Worm (Caenorhabditis elegans) whole organism, early embryonic: ENCODE measurements around the gene Y53C12A.3.

ENCODE experiments used
- B0310.2 ChIP-seq: sonication (generic microtip); optimal IDR thresholded peaks from 2 replicates; lab custom pipeline; 2016; ENCODE audit warnings: mild to moderate bottlenecking, missing genetic modification characterization, missing compliant biosample characterization
- ama-1 ChIP-seq: fragments of 150-350 bp; optimal IDR thresholded peaks from 2 replicates; lab custom pipeline; 2014
- ceh-13 ChIP-seq: fragments of 200-800 bp; sonication (Bioruptor generic); optimal IDR thresholded peaks from 2 replicates; lab custom pipeline; 2018; ENCODE audit warnings: mild to moderate bottlenecking, missing genetic modification characterization, missing compliant biosample characterization
- ceh-36 ChIP-seq: sonication (generic microtip); optimal IDR thresholded peaks from 2 replicates; lab custom pipeline; 2016; ENCODE audit warnings: missing genetic modification characterization, inconsistent platforms, missing compliant biosample characterization
- hmbx-1 ChIP-seq: sonication (generic microtip); optimal IDR thresholded peaks from 2 replicates; lab custom pipeline; 2016; ENCODE audit warnings: mild to moderate bottlenecking, missing genetic modification characterization, missing compliant biosample characterization
- hmg-4 ChIP-seq: fragments of 200-800 bp; sonication (Bioruptor generic); optimal IDR thresholded peaks from 2 replicates; lab custom pipeline; 2018; ENCODE audit warnings: mild to moderate bottlenecking, missing genetic modification characterization, missing compliant biosample characterization
- hnd-1 ChIP-seq: sonication (generic microtip); optimal IDR thresholded peaks from 2 replicates; lab custom pipeline; 2016; ENCODE audit warnings: missing genetic modification characterization, missing compliant biosample characterization
- scrt-1 ChIP-seq: fragments of 200-800 bp; sonication (Bioruptor generic); IDR thresholded peaks from 2 replicates; pipeline ENCODE4 v1.3.6; 2022; ENCODE audit warnings: missing genetic modification characterization, missing compliant biosample characterization
- sea-1 ChIP-seq: fragments of 200-800 bp; sonication (Bioruptor generic); conservative IDR thresholded peaks from 2 replicates; pipeline ENCODE4 v1.3.6; 2022; ENCODE audit warnings: missing genetic modification characterization, missing compliant biosample characterization

- TF ChIP-seq hmg-4 (GFP tag; lab: Kevin White, UChicago), result no peak
- no peak for TF ChIP-seq ama-1 (lab: Kevin White, UChicago)
- TF ChIP-seq hnd-1, result no peak
- no peak for TF ChIP-seq ceh-13 (GFP tag; lab: Kevin White, UChicago)
- no peak for TF ChIP-seq scrt-1 (GFP tag; lab: Robert Waterston, UW)
- no peak for TF ChIP-seq ceh-36 (tag; lab: Kevin White, UChicago)
- TF ChIP-seq B0310.2, result no peak
- no peak for TF ChIP-seq hmbx-1 (tag; lab: Kevin White, UChicago)
- TF ChIP-seq sea-1 (GFP tag; lab: Robert Waterston, UW), result no peak
Observed at ce11 chrII:9755425-9755824, 49.4 kb upstream of the Y53C12A.3 start.
